Fruit fly (Drosophila melanogaster): Measurements from ENCODE around the gene CG8475.

- TF ChIP-seq eve (GFP tag; optimal IDR thresholded peaks at IDR 0.05) (no peak), CG2129 (GFP tag; IDR thresholded peaks at IDR 0.05; ENCODE audit: partially characterized antibody) (no peak), schlank (tag; optimal IDR thresholded peaks at IDR 0.05) (no peak), croc (GFP tag; conservative IDR thresholded peaks at IDR 0.05) (no peak), CG17568 (GFP tag; optimal IDR thresholded peaks at IDR 0.05) (no peak), Dip3 (GFP tag; optimal IDR thresholded peaks at IDR 0.05) (no peak), CG12299 (tag; optimal IDR thresholded peaks at IDR 0.05) (no peak)
Observed at dm6 chr2L:8215259-8215929, 18.7 kb upstream of the CG8475 start, which contains the start of gene CG8349.
